Worm (Caenorhabditis elegans): ENCODE data around the gene C44C10.10.

DNA sequence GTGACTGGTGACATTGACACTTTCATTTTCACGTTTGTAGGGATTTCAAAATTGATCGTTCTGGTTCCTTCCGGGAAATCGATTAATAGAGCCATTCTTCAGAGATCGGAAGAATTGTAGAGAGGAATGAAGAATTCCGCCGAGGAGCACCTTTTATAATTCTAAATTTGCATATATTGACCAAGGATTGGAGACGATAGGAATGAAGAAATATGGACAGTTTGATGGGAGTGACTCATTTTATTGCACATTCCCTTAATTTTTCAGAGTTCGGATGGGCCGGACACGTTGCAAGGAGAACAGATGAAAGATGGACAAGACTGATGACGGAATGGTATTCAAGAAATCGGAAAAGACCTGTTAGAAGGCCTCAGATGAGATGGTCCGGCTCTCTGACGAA, 10.1 kb downstream of the C44C10.10 start, which contains the start of gene C44C10.15:
- TF ChIP-seq ama-1 (optimal IDR thresholded peaks at IDR 0.05) = no peak
- TF ChIP-seq ceh-36 (tag; optimal IDR thresholded peaks at IDR 0.05) = no peak

All from whole organism, early embryonic.